Worm (Caenorhabditis elegans) whole organism, L2 larva: Measurements from ENCODE around the gene seu-1.

Source experiments
- R02D3.7 ChIP-seq: fragments of 150-350 bp; optimal IDR thresholded peaks from 2 replicates; lab custom pipeline; 2014; ENCODE audit warnings: missing biosample characterization, missing genetic modification characterization
- aly-2 ChIP-seq: fragments of 150-350 bp; optimal IDR thresholded peaks from 2 replicates; lab custom pipeline; 2014; ENCODE audit warnings: missing biosample characterization, missing genetic modification characterization
- ama-1 ChIP-seq: fragments of 150-350 bp; optimal IDR thresholded peaks from 2 replicates; lab custom pipeline; 2018; ENCODE audit warnings: inconsistent platforms
- ceh-82 ChIP-seq: fragments of 150-350 bp; optimal IDR thresholded peaks from 2 replicates; lab custom pipeline; 2014; ENCODE audit warnings: missing biosample characterization, missing genetic modification characterization
- lin-11 ChIP-seq: fragments of 150-350 bp; sonication (generic microtip); optimal IDR thresholded peaks from 2 replicates; lab custom pipeline; 2014; ENCODE audit warnings: missing biosample characterization, missing genetic modification characterization, inconsistent platforms, mixed read lengths
- lin-39 ChIP-seq: fragments of 150-350 bp; optimal IDR thresholded peaks from 2 replicates; lab custom pipeline; 2014; ENCODE audit warnings: missing biosample characterization, missing genetic modification reagents, missing genetic modification characterization
- mbf-1 ChIP-seq: sonication (generic microtip); optimal IDR thresholded peaks from 2 replicates; lab custom pipeline; 2017; ENCODE audit warnings: missing biosample characterization, missing genetic modification characterization
- nhr-11 ChIP-seq: fragments of 150-350 bp; optimal IDR thresholded peaks from 2 replicates; lab custom pipeline; 2014; ENCODE audit warnings: missing biosample characterization, missing genetic modification characterization
- nhr-237 ChIP-seq: fragments of 150-350 bp; optimal IDR thresholded peaks from 2 replicates; lab custom pipeline; 2014; ENCODE audit warnings: missing biosample characterization, missing genetic modification characterization
- nhr-25 ChIP-seq: fragments of 150-350 bp; sonication (generic microtip); optimal IDR thresholded peaks from 3 replicates; lab custom pipeline; 2014; ENCODE audit warnings: missing biosample characterization, missing genetic modification characterization
- sem-4 ChIP-seq: fragments of 150-350 bp; optimal IDR thresholded peaks from 2 replicates; lab custom pipeline; 2014; ENCODE audit warnings: missing biosample characterization, missing genetic modification reagents, missing genetic modification characterization
- sma-3 ChIP-seq: sonication (generic microtip); optimal IDR thresholded peaks from 2 replicates; lab custom pipeline; 2016; ENCODE audit warnings: missing genetic modification reagents, missing genetic modification characterization, missing compliant biosample characterization
- snpc-4 ChIP-seq: fragments of 150-350 bp; optimal IDR thresholded peaks from 2 replicates; lab custom pipeline; 2014; ENCODE audit warnings: missing biosample characterization, missing genetic modification characterization
- unc-39 ChIP-seq: fragments of 150-350 bp; optimal IDR thresholded peaks from 2 replicates; lab custom pipeline; 2014; ENCODE audit warnings: missing biosample characterization, missing genetic modification characterization
- ztf-1 ChIP-seq: fragments of 200-800 bp; sonication (Bioruptor generic); conservative IDR thresholded peaks from 2 replicates; pipeline ENCODE4 v1.3.6; 2022; ENCODE audit warnings: missing genetic modification characterization, missing compliant biosample characterization
- ztf-4 ChIP-seq: fragments of 150-350 bp; optimal IDR thresholded peaks from 2 replicates; lab custom pipeline; 2014; ENCODE audit warnings: missing biosample characterization, missing genetic modification characterization

The seu-1 gene

DNA sequence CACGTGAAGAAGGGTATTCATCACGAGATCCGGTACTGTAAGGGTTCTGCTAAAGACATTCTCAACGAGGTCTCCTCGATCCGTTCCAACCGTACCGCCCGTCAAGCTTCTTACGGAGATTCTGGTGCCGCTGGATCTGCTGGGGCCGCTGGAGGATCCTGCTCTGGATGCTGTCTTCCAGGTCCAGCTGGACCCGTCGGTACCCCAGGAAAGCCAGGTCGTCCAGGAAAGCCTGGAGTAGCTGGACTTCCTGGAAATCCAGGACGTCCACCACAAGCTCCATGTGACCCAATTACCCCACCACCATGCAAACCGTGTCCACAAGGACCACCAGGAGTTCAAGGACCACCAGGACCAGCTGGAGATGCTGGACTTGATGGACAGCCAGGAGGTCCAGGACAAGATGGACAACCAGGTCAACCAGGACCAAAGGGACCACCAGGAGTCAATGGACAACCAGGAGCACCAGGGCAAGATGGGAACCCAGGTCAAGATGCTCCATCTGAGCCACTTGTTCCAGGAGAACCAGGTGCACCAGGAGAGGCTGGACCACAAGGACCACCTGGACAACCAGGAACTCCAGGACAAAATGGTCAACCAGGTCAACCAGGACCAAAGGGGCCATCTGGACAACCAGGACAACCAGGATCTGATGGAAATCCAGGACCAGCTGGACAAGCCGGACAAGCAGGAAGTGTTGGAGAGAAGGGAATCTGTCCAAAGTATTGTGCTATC lies 48.1 kb downstream of the seu-1 start:
- TF ChIP-seq nhr-25 (tag; lab: Kevin White, UChicago) (no peak), ztf-1 (GFP tag; lab: Robert Waterston, UW) (0 out of 2 replicates have a peak, but pooled peaks have one; percentile 87)

DNA sequence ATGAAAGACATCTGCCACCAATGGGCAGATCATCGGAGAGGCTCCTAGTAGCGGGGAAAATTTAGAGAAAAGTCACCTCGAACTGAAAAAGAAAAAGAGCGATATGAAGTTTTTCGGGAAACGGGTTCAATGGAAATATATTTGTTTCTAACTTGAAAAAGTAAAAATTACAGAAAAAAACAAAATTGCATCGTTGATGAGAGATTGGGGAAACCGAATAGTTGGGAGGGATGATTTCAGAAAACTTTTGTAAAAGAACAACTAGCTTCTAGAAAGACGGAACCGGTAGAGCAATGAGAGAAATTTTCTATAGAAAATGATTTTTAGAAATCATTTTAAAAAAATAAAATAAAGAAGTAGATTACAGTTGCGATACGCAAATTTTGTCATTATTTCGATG lies 49.0 kb downstream of the seu-1 start:
- no peak for TF ChIP-seq lin-39
- no peak for TF ChIP-seq unc-39 (tag; lab: Kevin White, UChicago)
- TF ChIP-seq nhr-237: no peak
- no peak for TF ChIP-seq sem-4 (tag; lab: Kevin White, UChicago)
- TF ChIP-seq ztf-4: no peak
- TF ChIP-seq ztf-1 (GFP tag; lab: Robert Waterston, UW): no peak
- no peak for TF ChIP-seq R02D3.7
- no peak for TF ChIP-seq ama-1 (lab: Kevin White, UChicago)
- no peak for TF ChIP-seq ceh-82
- no peak for TF ChIP-seq aly-2
- no peak for TF ChIP-seq nhr-25 (tag; lab: Kevin White, UChicago)
- no peak for TF ChIP-seq mbf-1 (tag; lab: Kevin White, UChicago)
- no peak for TF ChIP-seq nhr-11 (tag; lab: Kevin White, UChicago)
- TF ChIP-seq sma-3 (GFP tag; lab: Kevin White, UChicago): no peak
- TF ChIP-seq lin-11 (tag; lab: Kevin White, UChicago): no peak
- no peak for TF ChIP-seq snpc-4 (tag; lab: Kevin White, UChicago)
